Worm (Caenorhabditis elegans): ENCODE measurements around the gene ZK666.14.

ce11 chrII:10509746-10510145, 15.2 kb downstream of the ZK666.14 start, which contains the start of gene F59B10.2:
- TF ChIP-seq him-1 (tag; optimal IDR thresholded peaks at IDR 0.05) (no peak), dao-5 (tag; optimal IDR thresholded peaks at IDR 0.05) (no peak), W03F9.2 (tag; optimal IDR thresholded peaks at IDR 0.05) (no peak)

All from whole organism, L4/young adult.